Worm (Caenorhabditis elegans) whole organism, mixed stage, embryonic: ENCODE measurements around the gene lat-1.

ENCODE experiments used
- M03D4.4 ChIP-seq: sonication (generic microtip); optimal IDR thresholded peaks from 2 replicates; lab custom pipeline; 2017; ENCODE audit warnings: mild to moderate bottlenecking, missing genetic modification characterization, missing compliant biosample characterization
- drap-1 ChIP-seq: fragments of 200-800 bp; sonication (Bioruptor generic); optimal IDR thresholded peaks from 3 replicates; lab custom pipeline; 2018; ENCODE audit warnings: mild to moderate bottlenecking, missing genetic modification characterization, missing compliant biosample characterization
- elt-1 ChIP-seq: sonication (generic microtip); optimal IDR thresholded peaks from 2 replicates; lab custom pipeline; 2017; ENCODE audit warnings: missing genetic modification characterization, mild to moderate bottlenecking, missing compliant biosample characterization, antibody characterized with exemption, moderate library complexity, borderline replicate concordance; ENCODE audit not compliant: insufficient read depth
- lsy-2 ChIP-seq: fragments of 150-350 bp; optimal IDR thresholded peaks from 2 replicates; lab custom pipeline; 2014; ENCODE audit warnings: missing biosample characterization, missing genetic modification characterization
- nhr-28 ChIP-seq: fragments of 150-350 bp; optimal IDR thresholded peaks from 2 replicates; lab custom pipeline; 2014; ENCODE audit warnings: missing biosample characterization, missing genetic modification characterization
- pha-4 ChIP-seq: fragments of 150-350 bp; optimal IDR thresholded peaks from 2 replicates; lab custom pipeline; 2018; ENCODE audit warnings: missing biosample characterization, missing genetic modification reagents, missing genetic modification characterization
- snpc-4 ChIP-seq: fragments of 150-350 bp; optimal IDR thresholded peaks from 2 replicates; lab custom pipeline; 2014; ENCODE audit warnings: missing biosample characterization, missing genetic modification characterization
- sptf-1 ChIP-seq: sonication (generic microtip); optimal IDR thresholded peaks from 2 replicates; lab custom pipeline; 2017; ENCODE audit warnings: mild to moderate bottlenecking, missing genetic modification characterization, moderate library complexity, missing compliant biosample characterization
- unc-62 ChIP-seq: fragments of 150-350 bp; optimal IDR thresholded peaks from 2 replicates; lab custom pipeline; 2014; ENCODE audit warnings: missing biosample characterization, missing genetic modification reagents, missing genetic modification characterization

DNA sequence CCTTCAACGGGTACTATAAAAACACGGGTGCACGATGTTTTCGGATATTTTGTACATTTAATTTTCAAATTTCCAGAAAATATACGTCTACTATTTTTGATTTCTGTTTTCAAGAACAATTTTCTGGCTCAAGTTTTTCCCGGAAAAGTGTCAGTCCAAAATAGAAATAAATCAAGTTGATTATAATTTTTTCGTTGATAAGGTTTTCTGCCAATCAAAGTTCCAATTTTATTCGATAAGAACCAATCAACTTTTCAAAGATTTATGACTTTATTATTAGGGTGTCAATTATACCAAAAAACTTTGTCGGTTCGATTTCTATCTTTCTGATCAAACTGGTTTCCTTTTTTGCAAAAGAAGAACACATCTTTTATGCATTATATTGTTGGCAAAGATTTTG, 18.0 kb downstream of the lat-1 start:
- TF ChIP-seq nhr-28 (no peak), lsy-2 (tag; lab: Kevin White, UChicago) (no peak), pha-4 (tag; lab: Kevin White, UChicago) (no peak), snpc-4 (tag; lab: Kevin White, UChicago) (no peak), M03D4.4 (tag; lab: Kevin White, UChicago) (no peak), elt-1 (tag; lab: Kevin White, UChicago) (no peak), unc-62 (GFP tag; lab: Kevin White, UChicago) (no peak), sptf-1 (no peak), drap-1 (GFP tag; lab: Kevin White, UChicago) (no peak)
